Fruit fly (Drosophila melanogaster) whole organism: ENCODE data around the gene CG13032.
A peak's percentile ranks its signal among the peaks of the same experiment; 100 is the strongest.

Source experiments
- CG8478 ChIP-seq: fragments of >200 bp; optimal IDR thresholded peaks from 2 replicates; lab custom pipeline; 2018; ENCODE audit warnings: inconsistent platforms
- Dll ChIP-seq: fragments of >200 bp; optimal IDR thresholded peaks from 2 replicates; lab custom pipeline; 2017
- EcR ChIP-seq, 2 experiments: fragments of >200 bp; optimal IDR thresholded peaks; 2 replicates each; lab custom pipeline; 2017; ENCODE audit warnings: missing biosample characterization in 2 of 2, missing genetic modification characterization in 2 of 2, missing genetic modification reagents in 2 of 2
- pan ChIP-seq: fragments of >200 bp; optimal IDR thresholded peaks from 2 replicates; lab custom pipeline; 2017
- psq ChIP-seq: fragments of >200 bp; optimal IDR thresholded peaks from 2 replicates; lab custom pipeline; 2017
- usp ChIP-seq: fragments of >200 bp; optimal IDR thresholded peaks from 2 replicates; lab custom pipeline; 2017; ENCODE audit warnings: missing biosample characterization, missing genetic modification characterization, mixed read lengths

Gene CG13032

dm6 chr3L:16673367-16674014, at the start of gene CG13032, which contains the start of gene zetaCOP:
Gene CG13032, plus strand, starts transcription at chr3L:16673964.
Gene zetaCOP, minus strand, starts transcription at chr3L:16673555.
- no peak for TF ChIP-seq usp (GFP tag; lab: Kevin White, UChicago)
- no peak for TF ChIP-seq Dll (lab: Kevin White, UChicago)
- TF ChIP-seq EcR (GFP tag; optimal IDR thresholded peaks at IDR 0.05; lab: Kevin White, UChicago), result no peak
- no peak for TF ChIP-seq pan

DNA sequence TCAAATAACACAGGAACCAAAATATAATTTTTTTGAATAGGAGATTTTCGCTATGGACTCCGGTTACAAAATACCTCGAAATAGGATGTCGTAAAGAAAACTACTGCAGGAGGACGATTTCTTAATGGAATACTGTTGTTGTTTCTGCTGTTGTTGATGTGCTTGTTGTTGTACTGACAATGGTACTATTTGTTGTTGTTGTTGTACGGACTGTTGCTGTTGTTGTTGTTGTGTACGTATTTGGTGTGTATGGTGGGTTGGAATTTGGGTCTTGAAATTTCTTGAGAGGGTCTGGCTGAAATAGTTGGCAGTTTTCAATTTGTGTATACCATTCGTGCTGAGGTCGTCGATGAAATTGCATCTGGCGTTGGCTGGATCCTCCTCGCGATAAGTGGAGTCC, 47.6 kb upstream of the CG13032 start:
- no peak for TF ChIP-seq pan
- no peak for TF ChIP-seq psq
- no peak for TF ChIP-seq EcR (GFP tag; optimal IDR thresholded peaks at IDR 0.05; lab: Kevin White, UChicago)
- TF ChIP-seq CG8478 (lab: Kevin White, UChicago), result no peak
- no peak for TF ChIP-seq Dll (lab: Kevin White, UChicago)
- TF ChIP-seq usp (GFP tag; lab: Kevin White, UChicago), result no peak

- no peak for TF ChIP-seq pan
- TF ChIP-seq psq, result no peak
- no peak for TF ChIP-seq CG8478 (lab: Kevin White, UChicago)
- TF ChIP-seq EcR (GFP tag; optimal IDR thresholded peaks at IDR 0.05; lab: Kevin White, UChicago), result no peak
- no peak for TF ChIP-seq Dll (lab: Kevin White, UChicago)
- TF ChIP-seq usp (GFP tag; lab: Kevin White, UChicago), result no peak
Measured at dm6 chr3L:16629793-16630192, 44.0 kb upstream of the CG13032 start.

dm6 chr3L:16631844-16632537, 41.8 kb upstream of the CG13032 start:
- TF ChIP-seq EcR (GFP tag; optimal IDR thresholded peaks at IDR 0.05; lab: Kevin White, UChicago), result no peak
- no peak for TF ChIP-seq pan
- TF ChIP-seq CG8478 (lab: Kevin White, UChicago), result no peak
- no peak for TF ChIP-seq Dll (lab: Kevin White, UChicago)
- TF ChIP-seq psq, result no peak
- no peak for TF ChIP-seq usp (GFP tag; lab: Kevin White, UChicago)

DNA sequence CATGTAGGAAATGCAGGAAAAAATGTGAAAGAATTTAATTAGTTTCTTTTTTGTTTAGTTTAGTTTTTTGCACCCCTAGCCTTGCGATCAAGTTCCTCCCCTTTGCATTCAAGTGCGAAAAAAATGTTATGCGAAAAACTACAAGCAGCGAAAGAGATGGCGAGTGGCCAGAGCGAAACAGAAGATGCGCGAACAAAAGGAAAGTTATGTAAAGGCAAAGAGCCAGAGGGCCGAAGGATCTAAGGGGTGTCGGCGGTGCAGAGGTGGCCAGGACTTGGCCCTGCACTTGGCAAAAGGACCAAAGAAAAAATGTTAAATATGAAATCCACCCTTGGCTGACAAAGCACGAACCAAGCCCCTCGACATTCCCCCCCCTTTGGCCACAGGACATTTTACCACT, 39.7 kb upstream of the CG13032 start:
- no peak for TF ChIP-seq pan
- TF ChIP-seq usp (GFP tag; lab: Kevin White, UChicago), result no peak
- TF ChIP-seq Dll (lab: Kevin White, UChicago), result no peak
- no peak for TF ChIP-seq EcR (GFP tag; optimal IDR thresholded peaks at IDR 0.05; lab: Kevin White, UChicago)
- no peak for TF ChIP-seq CG8478 (lab: Kevin White, UChicago)
- TF ChIP-seq psq, result no peak

DNA sequence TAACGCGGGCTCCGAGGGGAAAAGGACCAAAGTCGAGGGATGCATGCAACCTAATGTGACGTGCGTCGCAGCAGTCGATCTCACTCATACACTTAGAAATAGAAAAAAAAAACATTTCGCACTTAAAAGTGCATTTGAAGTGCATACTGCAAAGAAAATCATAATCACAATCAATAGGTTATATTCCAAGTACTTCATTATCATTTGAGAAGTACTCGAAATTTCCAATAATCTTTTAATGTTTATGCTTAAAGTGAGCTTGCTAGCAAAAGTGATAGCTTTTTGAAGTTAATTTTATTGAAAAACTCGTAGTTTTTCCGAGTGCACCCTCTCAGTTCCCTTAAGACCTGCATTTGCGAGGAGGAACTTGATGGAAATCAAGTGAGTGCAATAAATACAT, 39.2 kb upstream of the CG13032 start:
- TF ChIP-seq psq (no peak), pan (no peak), EcR (GFP tag; optimal IDR thresholded peaks at IDR 0.05; lab: Kevin White, UChicago) (no peak), Dll (lab: Kevin White, UChicago) (no peak), usp (GFP tag; lab: Kevin White, UChicago) (no peak), CG8478 (lab: Kevin White, UChicago) (no peak)

- TF ChIP-seq psq (no peak), Dll (lab: Kevin White, UChicago) (no peak), usp (GFP tag; lab: Kevin White, UChicago) (no peak), EcR (GFP tag; optimal IDR thresholded peaks at IDR 0.05; lab: Kevin White, UChicago) (no peak), CG8478 (lab: Kevin White, UChicago) (no peak), pan (no peak)
Measured at dm6 chr3L:16635566-16636210, 38.1 kb upstream of the CG13032 start.

- no peak for TF ChIP-seq Dll (lab: Kevin White, UChicago)
- no peak for TF ChIP-seq pan
- TF ChIP-seq EcR (GFP tag; optimal IDR thresholded peaks at IDR 0.05; lab: Kevin White, UChicago), result peak; percentile 82 to 87
- no peak for TF ChIP-seq psq
- peak; percentile 11 for TF ChIP-seq CG8478 (lab: Kevin White, UChicago)
- TF ChIP-seq usp (GFP tag; lab: Kevin White, UChicago), result no peak
Measured at dm6 chr3L:16638639-16639388, 35.0 kb upstream of the CG13032 start.

dm6 chr3L:16640509-16641068, 33.2 kb upstream of the CG13032 start:
- TF ChIP-seq psq (no peak), CG8478 (lab: Kevin White, UChicago) (no peak), EcR (GFP tag; optimal IDR thresholded peaks at IDR 0.05; lab: Kevin White, UChicago) (no peak), Dll (lab: Kevin White, UChicago) (no peak), pan (no peak), usp (GFP tag; lab: Kevin White, UChicago) (no peak)

DNA sequence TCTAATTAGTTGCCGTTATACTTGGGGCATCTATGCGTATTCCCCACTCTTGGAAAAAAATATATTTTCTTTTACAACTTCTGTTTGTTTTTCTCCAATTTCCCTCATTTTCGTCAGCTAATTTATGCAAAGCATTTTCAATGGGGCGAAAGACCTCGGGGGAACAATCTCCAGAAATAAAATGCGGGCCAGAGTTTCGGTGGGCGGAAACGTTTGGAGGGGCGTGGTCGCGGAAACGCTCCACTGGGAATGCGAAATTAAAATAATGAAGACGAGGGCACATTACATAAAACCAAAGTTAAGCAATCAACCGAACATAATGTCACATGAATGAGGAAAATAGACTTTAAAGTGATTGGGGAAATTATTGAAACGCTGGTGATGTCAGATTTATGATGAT, 32.7 kb upstream of the CG13032 start:
- TF ChIP-seq usp (GFP tag; lab: Kevin White, UChicago) (no peak), CG8478 (lab: Kevin White, UChicago) (no peak), psq (no peak), pan (no peak), Dll (lab: Kevin White, UChicago) (no peak), EcR (GFP tag; optimal IDR thresholded peaks at IDR 0.05; lab: Kevin White, UChicago) (no peak)

dm6 chr3L:16642088-16642507, 31.7 kb upstream of the CG13032 start:
- no peak for TF ChIP-seq pan
- no peak for TF ChIP-seq usp (GFP tag; lab: Kevin White, UChicago)
- TF ChIP-seq CG8478 (lab: Kevin White, UChicago), result no peak
- no peak for TF ChIP-seq EcR (GFP tag; optimal IDR thresholded peaks at IDR 0.05; lab: Kevin White, UChicago)
- no peak for TF ChIP-seq psq
- TF ChIP-seq Dll (lab: Kevin White, UChicago), result no peak
